Fruit fly (Drosophila melanogaster) whole organism, embryonic: ENCODE results near the gene Adck5.

Experiments used
- Bgb ChIP-seq: fragments of 200-800 bp; sonication (Bioruptor generic); IDR thresholded peaks from 2 replicates; pipeline ENCODE4 v1.3.6; 2022; ENCODE audit warnings: missing biosample characterization, missing genetic modification characterization; ENCODE audit not compliant: partially characterized antibody
- CG11247 ChIP-seq: fragments of 200-800 bp; sonication (Bioruptor generic); IDR thresholded peaks from 2 replicates; pipeline ENCODE4 v1.3.6; 2022; ENCODE audit warnings: missing biosample characterization, missing genetic modification characterization
- CG11504 ChIP-seq: fragments of 200-800 bp; sonication (Bioruptor generic); optimal IDR thresholded peaks from 3 replicates; lab custom pipeline; 2019; ENCODE audit warnings: missing biosample characterization, mild to moderate bottlenecking, missing genetic modification characterization, moderate library complexity
- CG12391 ChIP-seq: fragments of 200-800 bp; sonication (Bioruptor generic); optimal IDR thresholded peaks from 3 replicates; lab custom pipeline; 2018; ENCODE audit warnings: missing biosample characterization, mild to moderate bottlenecking, missing genetic modification characterization, moderate library complexity
- CG15073 ChIP-seq: fragments of 200-800 bp; sonication (Bioruptor generic); optimal IDR thresholded peaks from 2 replicates; lab custom pipeline; 2016; ENCODE audit warnings: missing biosample characterization, missing genetic modification characterization
- CG1529 ChIP-seq: fragments of 200-800 bp; sonication (Bioruptor generic); optimal IDR thresholded peaks from 3 replicates; lab custom pipeline; 2018; ENCODE audit warnings: missing biosample characterization, missing genetic modification characterization
- CG15479 ChIP-seq: fragments of 200-800 bp; sonication (Bioruptor generic); optimal IDR thresholded peaks from 3 replicates; lab custom pipeline; 2019; ENCODE audit warnings: missing biosample characterization, mild to moderate bottlenecking, missing genetic modification characterization, moderate library complexity
- CG16813 ChIP-seq: fragments of 200-800 bp; sonication (Bioruptor generic); IDR thresholded peaks from 3 replicates; pipeline ENCODE4 v1.3.6; 2022; ENCODE audit warnings: missing biosample characterization, missing genetic modification characterization; ENCODE audit not compliant: partially characterized antibody
- CG17359 ChIP-seq: fragments of 200-800 bp; sonication (Bioruptor generic); optimal IDR thresholded peaks from 3 replicates; lab custom pipeline; 2018; ENCODE audit warnings: missing biosample characterization, mild to moderate bottlenecking, missing genetic modification characterization, moderate library complexity
- CG17361 ChIP-seq: fragments of 200-800 bp; sonication (Bioruptor generic); IDR thresholded peaks from 3 replicates; pipeline ENCODE4 v1.3.6; 2022; ENCODE audit warnings: missing biosample characterization, missing genetic modification characterization
- CG17829 ChIP-seq: fragments of 200-800 bp; optimal IDR thresholded peaks from 2 replicates; lab custom pipeline; 2019; ENCODE audit warnings: missing biosample characterization, mild to moderate bottlenecking, missing genetic modification characterization, moderate library complexity
- CG18262 ChIP-seq: fragments of 200-800 bp; optimal IDR thresholded peaks from 3 replicates; lab custom pipeline; 2019; ENCODE audit warnings: missing biosample characterization, mild to moderate bottlenecking, missing genetic modification characterization, moderate library complexity
- CG2678 ChIP-seq: fragments of 200-800 bp; sonication (Bioruptor generic); optimal IDR thresholded peaks from 3 replicates; lab custom pipeline; 2019; ENCODE audit warnings: missing biosample characterization, mild to moderate bottlenecking, missing genetic modification characterization, moderate library complexity
- CG2889 ChIP-seq: fragments of 200-800 bp; sonication (Bioruptor generic); IDR thresholded peaks from 3 replicates; pipeline ENCODE4 v1.3.6; 2022; ENCODE audit warnings: missing biosample characterization, missing genetic modification characterization
- CG43689 ChIP-seq: fragments of 200-800 bp; sonication (Bioruptor generic); IDR thresholded peaks from 2 replicates; pipeline ENCODE4 v1.3.6; 2022; ENCODE audit warnings: missing biosample characterization, missing genetic modification characterization
- CG6175 ChIP-seq: fragments of 200-800 bp; sonication (Bioruptor generic); IDR thresholded peaks from 3 replicates; pipeline ENCODE4 v1.3.6; 2022; ENCODE audit warnings: missing biosample characterization, missing genetic modification characterization
- CG6813 ChIP-seq: fragments of 200-800 bp; sonication (Bioruptor generic); optimal IDR thresholded peaks from 2 replicates; lab custom pipeline; 2017; ENCODE audit warnings: missing biosample characterization, missing genetic modification characterization, mild to moderate bottlenecking, moderate library complexity, missing genetic modification reagents
- CG7271 ChIP-seq: fragments of 200-800 bp; sonication (Bioruptor generic); optimal IDR thresholded peaks from 2 replicates; lab custom pipeline; 2018; ENCODE audit warnings: missing biosample characterization, mild to moderate bottlenecking, missing genetic modification characterization, moderate library complexity
- CG7786 ChIP-seq: fragments of 200-800 bp; sonication (Bioruptor generic); optimal IDR thresholded peaks from 2 replicates; lab custom pipeline; 2016; ENCODE audit warnings: missing biosample characterization, missing genetic modification characterization
- CG7839 ChIP-seq: fragments of 200-800 bp; sonication (Bioruptor generic); optimal IDR thresholded peaks from 3 replicates; lab custom pipeline; 2018; ENCODE audit warnings: missing biosample characterization, mild to moderate bottlenecking, missing genetic modification characterization, moderate library complexity
- CG9932 ChIP-seq: fragments of 200-800 bp; sonication (Bioruptor generic); IDR thresholded peaks from 2 replicates; pipeline ENCODE4 v1.3.6; 2022; ENCODE audit warnings: missing biosample characterization, missing genetic modification characterization
- CoRest ChIP-seq: fragments of 200-800 bp; sonication (Bioruptor generic); optimal IDR thresholded peaks from 3 replicates; lab custom pipeline; 2018; ENCODE audit warnings: missing biosample characterization, mild to moderate bottlenecking, missing genetic modification characterization, moderate library complexity
- Hr39 ChIP-seq: fragments of >200 bp; optimal IDR thresholded peaks from 2 replicates; lab custom pipeline; 2017
- NC2α ChIP-seq: fragments of 200-800 bp; sonication (Bioruptor generic); optimal IDR thresholded peaks from 2 replicates; lab custom pipeline; 2016; ENCODE audit warnings: missing biosample characterization, missing genetic modification characterization
- Oaz ChIP-seq: fragments of 200-800 bp; sonication (Bioruptor generic); IDR thresholded peaks from 2 replicates; pipeline ENCODE4 v1.3.6; 2022; ENCODE audit warnings: missing biosample characterization, missing genetic modification characterization
- PHDP ChIP-seq: fragments of 200-800 bp; sonication (Bioruptor generic); optimal IDR thresholded peaks from 3 replicates; lab custom pipeline; 2018; ENCODE audit warnings: missing biosample characterization, mild to moderate bottlenecking, missing genetic modification characterization, moderate library complexity
- Rfx ChIP-seq: fragments of 200-800 bp; sonication (Bioruptor generic); IDR thresholded peaks from 2 replicates; pipeline ENCODE4 v1.3.6; 2022; ENCODE audit warnings: missing biosample characterization, missing genetic modification characterization
- Side ChIP-seq: fragments of 200-800 bp; sonication (Bioruptor generic); optimal IDR thresholded peaks from 2 replicates; lab custom pipeline; 2016; ENCODE audit warnings: missing biosample characterization, missing genetic modification characterization
- Xrp1 ChIP-seq: fragments of 200-800 bp; sonication (Bioruptor generic); IDR thresholded peaks from 2 replicates; pipeline ENCODE4 v1.3.6; 2022; ENCODE audit warnings: missing biosample characterization, missing genetic modification characterization
- bsh ChIP-seq, 2 experiments: fragments of 200-800 bp; sonication (Bioruptor generic); optimal IDR thresholded peaks; 2 replicates each; lab custom pipeline; 2017 to 2018; ENCODE audit warnings: mild to moderate bottlenecking in 2 of 2, missing biosample characterization in 2 of 2, missing genetic modification characterization in 2 of 2, moderate library complexity in 1 of 2
- chinmo ChIP-seq: fragments of 200-800 bp; sonication (Bioruptor generic); IDR thresholded peaks from 4 replicates; pipeline ENCODE4 v1.3.6; 2022; ENCODE audit warnings: missing biosample characterization, missing genetic modification characterization; ENCODE audit not compliant: partially characterized antibody
- chn ChIP-seq: fragments of 200-800 bp; sonication (Bioruptor generic); optimal IDR thresholded peaks from 2 replicates; lab custom pipeline; 2016; ENCODE audit warnings: missing biosample characterization, missing genetic modification characterization
- dmrt11E ChIP-seq: fragments of 200-800 bp; sonication (Bioruptor generic); optimal IDR thresholded peaks from 3 replicates; lab custom pipeline; 2018; ENCODE audit warnings: missing biosample characterization, mild to moderate bottlenecking, missing genetic modification characterization, moderate library complexity
- dmrt99B ChIP-seq: fragments of 200-800 bp; sonication (Bioruptor generic); optimal IDR thresholded peaks from 2 replicates; lab custom pipeline; 2018; ENCODE audit warnings: missing biosample characterization, mild to moderate bottlenecking, missing genetic modification characterization, moderate library complexity
- dysf ChIP-seq: fragments of 200-800 bp; sonication (Bioruptor generic); IDR thresholded peaks from 3 replicates; pipeline ENCODE4 v1.3.6; 2022; ENCODE audit warnings: missing biosample characterization, missing genetic modification characterization
- esg ChIP-seq: fragments of 200-800 bp; sonication (Bioruptor generic); conservative IDR thresholded peaks from 2 replicates; pipeline ENCODE4 v1.3.6; 2022; ENCODE audit warnings: missing biosample characterization, missing genetic modification characterization
- fu2 ChIP-seq: fragments of 200-800 bp; sonication (Bioruptor generic); optimal IDR thresholded peaks from 2 replicates; lab custom pipeline; 2016; ENCODE audit warnings: missing biosample characterization, missing genetic modification characterization
- gcm2 ChIP-seq: fragments of 200-800 bp; sonication (Bioruptor generic); optimal IDR thresholded peaks from 2 replicates; lab custom pipeline; 2016; ENCODE audit warnings: missing biosample characterization, missing genetic modification characterization
- gem ChIP-seq: fragments of 200-800 bp; sonication (Bioruptor generic); optimal IDR thresholded peaks from 2 replicates; lab custom pipeline; 2019; ENCODE audit warnings: missing biosample characterization, mild to moderate bottlenecking, missing genetic modification characterization, moderate library complexity
- lab ChIP-seq: fragments of 200-800 bp; sonication (Bioruptor generic); optimal IDR thresholded peaks from 3 replicates; lab custom pipeline; 2017; ENCODE audit warnings: missing biosample characterization, missing genetic modification characterization, mild to moderate bottlenecking, moderate library complexity, missing genetic modification reagents
- maf-S ChIP-seq: fragments of 200-800 bp; sonication (Bioruptor generic); optimal IDR thresholded peaks from 2 replicates; lab custom pipeline; 2016; ENCODE audit warnings: missing biosample characterization, missing genetic modification characterization
- mld ChIP-seq: fragments of 200-800 bp; sonication (Bioruptor generic); IDR thresholded peaks from 3 replicates; pipeline ENCODE4 v1.3.6; 2022; ENCODE audit warnings: missing biosample characterization, missing genetic modification characterization; ENCODE audit not compliant: partially characterized antibody
- oc ChIP-seq: fragments of 200-800 bp; sonication (Bioruptor generic); optimal IDR thresholded peaks from 2 replicates; lab custom pipeline; 2018; ENCODE audit warnings: missing biosample characterization, mild to moderate bottlenecking, missing genetic modification characterization, moderate library complexity
- prd ChIP-seq, 3 experiments: fragments of >200 bp in 2 of 3; fragments of 200-800 bp in 1 of 3; sonication (Bioruptor generic) in 1 of 3; optimal IDR thresholded peaks in 2 of 3; IDR thresholded peaks in 1 of 3; 2 replicates in 2 of 3; 3 replicates in 1 of 3; pipeline versions ENCODE4 v1.3.6 to Lab custom; 2017 to 2022; ENCODE audit warnings: missing biosample characterization in 1 of 3, missing genetic modification characterization in 1 of 3
- sens ChIP-seq: fragments of 200-800 bp; sonication (Bioruptor generic); peaks from one replicate; lab custom pipeline; 2016; ENCODE audit warnings: missing biosample characterization, missing genetic modification characterization
- slbo ChIP-seq: fragments of 200-800 bp; sonication (Bioruptor generic); IDR thresholded peaks from 2 replicates; pipeline ENCODE4 v1.3.6; 2022; ENCODE audit warnings: missing biosample characterization, missing genetic modification characterization
- sob ChIP-seq: fragments of 200-800 bp; sonication (Bioruptor generic); IDR thresholded peaks from 2 replicates; pipeline ENCODE4 v1.3.6; 2022; ENCODE audit warnings: missing biosample characterization, missing genetic modification characterization
- stwl ChIP-seq: fragments of 200-800 bp; sonication (Bioruptor generic); optimal IDR thresholded peaks from 3 replicates; lab custom pipeline; 2018; ENCODE audit warnings: missing biosample characterization, mild to moderate bottlenecking, missing genetic modification characterization, moderate library complexity
- unpg ChIP-seq: fragments of 200-800 bp; sonication (Bioruptor generic); optimal IDR thresholded peaks from 3 replicates; lab custom pipeline; 2018; ENCODE audit warnings: missing biosample characterization, mild to moderate bottlenecking, missing genetic modification characterization, moderate library complexity
- zfh1 ChIP-seq: fragments of 200-800 bp; sonication (Bioruptor generic); IDR thresholded peaks from 3 replicates; pipeline ENCODE4 v1.3.6; 2022; ENCODE audit warnings: missing biosample characterization, missing genetic modification characterization

Gene Adck5

dm6 chr3L:11204852-11205251 is 35.2 kb downstream of the Adck5 start (continued):
- TF ChIP-seq CG2678 = peak; percentile 48
- no peak for TF ChIP-seq CG1529
- TF ChIP-seq CG2889 (GFP tag; lab: Robert Waterston, UW) = no peak
- TF ChIP-seq sens (GFP tag; lab: Kevin White, UChicago) = no peak
- TF ChIP-seq dmrt11E (tag; lab: Kevin White, UChicago) = peak; percentile 17
- no peak for TF ChIP-seq CG16813 (GFP tag; lab: Robert Waterston, UW)
- no peak for TF ChIP-seq CG7786 (GFP tag; lab: Kevin White, UChicago)
- no peak for TF ChIP-seq CG11247
- no peak for TF ChIP-seq Bgb (GFP tag; lab: Robert Waterston, UW)
- no peak for TF ChIP-seq gcm2 (GFP tag; lab: Kevin White, UChicago)
- TF ChIP-seq CG15073 = no peak
- no peak for TF ChIP-seq chinmo (GFP tag; lab: Robert Waterston, UW)
- peak; percentile 32; the same call in 1 of the 3 replicates for TF ChIP-seq dysf (GFP tag; lab: Robert Waterston, UW)
- TF ChIP-seq stwl (tag; lab: Kevin White, UChicago) = no peak
- peak; percentile 25 for TF ChIP-seq CG7839
- TF ChIP-seq Rfx (GFP tag; lab: Robert Waterston, UW) = peak; percentile 68
- TF ChIP-seq maf-S (GFP tag; lab: Kevin White, UChicago) = no peak
- TF ChIP-seq zfh1 (GFP tag; lab: Robert Waterston, UW) = 0 out of 3 replicates have a peak, but pooled peaks have one; percentile 6
- no peak for TF ChIP-seq mld (GFP tag; lab: Robert Waterston, UW)
- no peak for TF ChIP-seq sob (GFP tag; lab: Robert Waterston, UW)
- peak; percentile 24 for TF ChIP-seq CG17359
- TF ChIP-seq PHDP (tag; lab: Kevin White, UChicago) = peak; percentile 6
- TF ChIP-seq Hr39 (lab: Kevin White, UChicago) = no peak
- TF ChIP-seq slbo = peak; percentile 67
- no peak for TF ChIP-seq CG6813
- peak; percentile 19 for TF ChIP-seq CG7271 (tag; lab: Kevin White, UChicago)
- no peak for TF ChIP-seq prd (optimal IDR thresholded peaks at IDR 0.05; lab: Kevin White, UChicago)
- TF ChIP-seq prd (GFP tag; IDR thresholded peaks at IDR 0.05; lab: Robert Waterston, UW) = peak; percentile 51; the same call in 1 of the 3 replicates
- no peak for TF ChIP-seq NC2α (GFP tag; lab: Kevin White, UChicago)
- TF ChIP-seq CG17361 (GFP tag; lab: Robert Waterston, UW) = no peak
- TF ChIP-seq CG43689 (GFP tag; lab: Robert Waterston, UW) = no peak
- TF ChIP-seq CG12391 (tag; lab: Kevin White, UChicago) = peak; percentile 11
- peak; percentile 46 for TF ChIP-seq gem (tag; lab: Kevin White, UChicago)
- TF ChIP-seq Side (GFP tag; lab: Kevin White, UChicago) = no peak
- no peak for TF ChIP-seq CG15479
- no peak for TF ChIP-seq fu2 (GFP tag; lab: Kevin White, UChicago)
- TF ChIP-seq bsh (GFP tag; optimal IDR thresholded peaks at IDR 0.05; lab: Kevin White, UChicago) = peak in 1 of 2 experiments; percentile 30
- TF ChIP-seq esg (GFP tag; lab: Robert Waterston, UW) = no peak
- no peak for TF ChIP-seq Oaz (GFP tag; lab: Robert Waterston, UW)
- peak; percentile 20 for TF ChIP-seq CoRest (tag; lab: Kevin White, UChicago)
- peak; percentile 24 for TF ChIP-seq CG18262
- TF ChIP-seq unpg (GFP tag; lab: Kevin White, UChicago) = peak; percentile 28
- TF ChIP-seq dmrt99B (tag; lab: Kevin White, UChicago) = no peak
- no peak for TF ChIP-seq oc
- no peak for TF ChIP-seq CG6175 (GFP tag; lab: Robert Waterston, UW)
- no peak for TF ChIP-seq lab (GFP tag; lab: Kevin White, UChicago)
- peak; percentile 3 for TF ChIP-seq CG17829 (tag; lab: Kevin White, UChicago)
- no peak for TF ChIP-seq CG11504 (tag; lab: Kevin White, UChicago)
- peak; percentile 60 for TF ChIP-seq CG9932 (GFP tag; lab: Robert Waterston, UW)
- peak; percentile 49; the same call in 1 of the 2 replicates for TF ChIP-seq Xrp1
- no peak for TF ChIP-seq chn (GFP tag; lab: Kevin White, UChicago)
